Fruit fly (Drosophila melanogaster): ENCODE measurements around the gene Itgbn.
A peak's percentile ranks its signal among the peaks of the same experiment; 100 is the strongest.

Gene Itgbn

DNA sequence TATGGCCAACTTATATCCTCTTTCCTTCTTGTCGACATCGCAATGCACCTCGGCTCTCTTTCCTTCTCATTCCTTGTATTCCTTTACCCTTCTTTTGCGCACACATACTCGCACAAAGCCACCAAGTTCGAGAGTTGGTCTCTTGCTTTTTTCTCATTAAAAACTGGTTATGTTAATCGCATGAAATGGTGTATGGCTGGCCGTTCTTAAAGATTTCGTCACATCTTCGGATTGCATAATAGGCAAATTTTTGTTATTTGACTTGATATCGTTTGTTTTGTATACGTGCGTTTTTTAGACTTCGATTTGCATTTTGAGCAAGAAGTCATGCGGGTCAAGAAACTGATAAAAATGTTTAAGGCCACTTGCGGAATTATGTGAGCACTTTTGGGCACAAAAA, 18.0 kb downstream of the Itgbn start:
- peak; percentile 11 for TF ChIP-seq EcR (GFP tag; optimal IDR thresholded peaks at IDR 0.05)
- no peak for TF ChIP-seq Pif1B (GFP tag; optimal IDR thresholded peaks at IDR 0.05)

- no peak for TF ChIP-seq Pif1B (GFP tag; optimal IDR thresholded peaks at IDR 0.05)
- TF ChIP-seq CG34367 (tag; optimal IDR thresholded peaks at IDR 0.05): no peak
- no peak for TF ChIP-seq CG13204 (GFP tag; optimal IDR thresholded peaks at IDR 0.05)
- no peak for TF ChIP-seq CG14655 (GFP tag; optimal IDR thresholded peaks at IDR 0.05)
- no peak for TF ChIP-seq CG32121 (GFP tag; IDR thresholded peaks at IDR 0.05)
- TF ChIP-seq Ets98B (GFP tag; IDR thresholded peaks at IDR 0.05): no peak
- no peak for TF ChIP-seq Snoo (tag; optimal IDR thresholded peaks at IDR 0.05)
- no peak for TF ChIP-seq CG4496 (GFP tag; IDR thresholded peaks at IDR 0.05)
- no peak for TF ChIP-seq CG9948 (tag; optimal IDR thresholded peaks at IDR 0.05)
- TF ChIP-seq CG8301 (tag; optimal IDR thresholded peaks at IDR 0.05): no peak
- no peak for TF ChIP-seq D1 (tag; optimal IDR thresholded peaks at IDR 0.05)
- TF ChIP-seq EcR (GFP tag; optimal IDR thresholded peaks at IDR 0.05): no peak
Observed at dm6 chr2L:21071435-21071834, 18.6 kb downstream of the Itgbn start, which contains the start of gene CG9265. CG9265 (minus strand) TSS chr2L:21071502.

dm6 chr2L:21072389-21072788, 19.6 kb downstream of the Itgbn start:
- TF ChIP-seq CG8301 (tag; optimal IDR thresholded peaks at IDR 0.05) (no peak), gl (tag; optimal IDR thresholded peaks at IDR 0.05) (no peak)

- TF ChIP-seq CG17806 (tag; optimal IDR thresholded peaks at IDR 0.05) (no peak), CG12605 (GFP tag; IDR thresholded peaks at IDR 0.05) (no peak), CG8159 (tag; optimal IDR thresholded peaks at IDR 0.05) (no peak), Pif1B (GFP tag; optimal IDR thresholded peaks at IDR 0.05) (no peak), CG9948 (tag; optimal IDR thresholded peaks at IDR 0.05) (no peak), CG8301 (tag; optimal IDR thresholded peaks at IDR 0.05) (no peak), CG14655 (GFP tag; optimal IDR thresholded peaks at IDR 0.05) (no peak), Ets98B (GFP tag; IDR thresholded peaks at IDR 0.05) (no peak), rn (GFP tag; IDR thresholded peaks at IDR 0.05) (no peak), CG4496 (GFP tag; IDR thresholded peaks at IDR 0.05) (no peak), D1 (tag; optimal IDR thresholded peaks at IDR 0.05) (no peak), Snoo (tag; optimal IDR thresholded peaks at IDR 0.05) (no peak), CG10348 (GFP tag; IDR thresholded peaks at IDR 0.05) (no peak), Pif1A (GFP tag; optimal IDR thresholded peaks at IDR 0.05) (no peak), CG13204 (GFP tag; optimal IDR thresholded peaks at IDR 0.05) (no peak), EcR (GFP tag; optimal IDR thresholded peaks at IDR 0.05) (no peak), CG15710 (tag; optimal IDR thresholded peaks at IDR 0.05) (no peak), gl (tag; optimal IDR thresholded peaks at IDR 0.05) (no peak)
Observed at dm6 chr2L:21073300-21073699, 20.5 kb downstream of the Itgbn start.

- TF ChIP-seq Pif1B (GFP tag; optimal IDR thresholded peaks at IDR 0.05) (no peak), D1 (tag; optimal IDR thresholded peaks at IDR 0.05) (no peak), gl (tag; optimal IDR thresholded peaks at IDR 0.05) (no peak), rn (GFP tag; IDR thresholded peaks at IDR 0.05) (no peak), CG14655 (GFP tag; optimal IDR thresholded peaks at IDR 0.05) (no peak), CG17806 (tag; optimal IDR thresholded peaks at IDR 0.05) (no peak), CG9948 (tag; optimal IDR thresholded peaks at IDR 0.05) (no peak), Snoo (tag; optimal IDR thresholded peaks at IDR 0.05) (no peak), CG15710 (tag; optimal IDR thresholded peaks at IDR 0.05) (no peak), CG10348 (GFP tag; IDR thresholded peaks at IDR 0.05) (no peak), CG34367 (tag; optimal IDR thresholded peaks at IDR 0.05) (no peak), EcR (GFP tag; optimal IDR thresholded peaks at IDR 0.05) (no peak), CG8301 (tag; optimal IDR thresholded peaks at IDR 0.05) (no peak), Pif1A (GFP tag; optimal IDR thresholded peaks at IDR 0.05) (no peak), fd96Ca (GFP tag; IDR thresholded peaks at IDR 0.05) (no peak), CG13204 (GFP tag; optimal IDR thresholded peaks at IDR 0.05) (no peak), CG8159 (tag; optimal IDR thresholded peaks at IDR 0.05) (no peak), CG12605 (GFP tag; IDR thresholded peaks at IDR 0.05) (no peak), CG4496 (GFP tag; IDR thresholded peaks at IDR 0.05) (no peak), CG32121 (GFP tag; IDR thresholded peaks at IDR 0.05) (no peak)
Observed at dm6 chr2L:21073818-21074217, 21.0 kb downstream of the Itgbn start.

DNA sequence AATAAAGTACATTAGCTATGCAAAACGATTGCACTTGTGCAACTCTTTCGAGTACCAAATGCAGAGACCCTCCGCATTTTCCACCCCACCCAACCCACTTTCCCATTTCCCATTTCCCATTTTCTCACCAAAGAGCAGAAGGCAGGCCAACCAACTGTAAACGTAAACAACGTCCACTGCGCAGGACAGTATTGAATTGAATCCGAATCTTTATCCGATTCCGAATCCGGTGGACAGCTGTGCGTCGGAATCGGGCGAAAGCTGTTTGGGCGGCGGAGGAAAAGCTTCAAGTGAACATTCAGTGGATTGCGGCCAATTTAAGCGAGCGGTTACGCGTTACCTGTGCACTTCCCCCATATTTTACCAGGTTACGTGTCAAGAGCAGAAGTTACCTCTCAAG, 22.3 kb downstream of the Itgbn start, which contains the start of gene tadr:
TSS of gene tadr (plus strand) at position 301 of the 400 bp plus-strand sequence.
- TF ChIP-seq CG17806 (tag; optimal IDR thresholded peaks at IDR 0.05) (no peak), Pif1B (GFP tag; optimal IDR thresholded peaks at IDR 0.05) (no peak), CG14655 (GFP tag; optimal IDR thresholded peaks at IDR 0.05) (peak; percentile 7)

DNA sequence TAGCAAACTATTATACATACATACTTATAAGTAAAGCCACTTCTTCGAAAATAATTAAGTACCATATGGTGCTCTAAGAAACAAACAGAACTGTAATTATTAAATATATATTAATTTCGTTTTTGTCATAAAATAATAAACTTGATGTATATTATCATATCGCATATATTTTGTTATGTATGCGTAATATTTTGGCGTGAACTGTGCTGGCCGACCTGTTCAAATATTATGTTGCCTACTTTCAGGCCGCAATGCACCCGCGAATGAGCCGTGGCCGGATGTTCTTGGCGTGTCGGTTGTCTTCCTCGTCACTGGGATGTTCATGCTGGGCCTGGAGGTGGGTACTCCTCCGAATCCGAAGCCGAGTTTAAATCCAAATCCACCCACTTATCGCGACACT, 25.0 kb downstream of the Itgbn start:
- TF ChIP-seq CG4496 (GFP tag; IDR thresholded peaks at IDR 0.05) (0 out of 3 replicates have a peak, but pooled peaks have one; percentile 43), Pif1A (GFP tag; optimal IDR thresholded peaks at IDR 0.05) (no peak)

Data from whole organism, pupa.